Fruit fly (Drosophila melanogaster) whole organism, pupa: Measurements from ENCODE around the gene Lip2.

Experiments used
- CG10348 ChIP-seq: fragments of 200-800 bp; sonication (Bioruptor generic); IDR thresholded peaks from 2 replicates; pipeline ENCODE4 v1.3.6; 2022; ENCODE audit warnings: missing biosample characterization, missing genetic modification characterization
- CG12605 ChIP-seq: fragments of 200-800 bp; sonication (Bioruptor generic); IDR thresholded peaks from 2 replicates; pipeline ENCODE4 v1.3.6; 2022; ENCODE audit warnings: missing biosample characterization, missing genetic modification characterization
- CG13204 ChIP-seq: fragments of 200-800 bp; sonication (Bioruptor generic); optimal IDR thresholded peaks from 2 replicates; lab custom pipeline; 2018; ENCODE audit warnings: missing biosample characterization, mild to moderate bottlenecking, missing genetic modification characterization, moderate library complexity
- CG14655 ChIP-seq: fragments of 200-800 bp; sonication (Bioruptor generic); optimal IDR thresholded peaks from 3 replicates; lab custom pipeline; 2017; ENCODE audit warnings: mild to moderate bottlenecking, missing biosample characterization, missing genetic modification reagents, missing genetic modification characterization
- CG15710 ChIP-seq: fragments of 200-800 bp; sonication (Bioruptor generic); optimal IDR thresholded peaks from 2 replicates; lab custom pipeline; 2018; ENCODE audit warnings: missing biosample characterization, mild to moderate bottlenecking, missing genetic modification characterization, moderate library complexity
- CG17806 ChIP-seq: fragments of 200-800 bp; sonication (Bioruptor generic); optimal IDR thresholded peaks from 2 replicates; lab custom pipeline; 2018; ENCODE audit warnings: missing biosample characterization, mild to moderate bottlenecking, missing genetic modification characterization, moderate library complexity
- CG32121 ChIP-seq: fragments of 200-800 bp; sonication (Bioruptor generic); IDR thresholded peaks from 2 replicates; pipeline ENCODE4 v1.3.6; 2022; ENCODE audit warnings: missing biosample characterization, missing genetic modification characterization
- CG34367 ChIP-seq: fragments of 200-800 bp; sonication (Bioruptor generic); optimal IDR thresholded peaks from 2 replicates; lab custom pipeline; 2018; ENCODE audit warnings: missing biosample characterization, mild to moderate bottlenecking, missing genetic modification characterization
- CG4496 ChIP-seq: fragments of 200-800 bp; sonication (Bioruptor generic); IDR thresholded peaks from 3 replicates; pipeline ENCODE4 v1.3.6; 2022; ENCODE audit warnings: missing biosample characterization, missing genetic modification characterization
- CG8159 ChIP-seq: fragments of 200-800 bp; sonication (Bioruptor generic); optimal IDR thresholded peaks from 3 replicates; lab custom pipeline; 2018; ENCODE audit warnings: missing biosample characterization, mild to moderate bottlenecking, missing genetic modification characterization, moderate library complexity
- CG8301 ChIP-seq: fragments of 200-800 bp; sonication (Bioruptor generic); optimal IDR thresholded peaks from 2 replicates; lab custom pipeline; 2018; ENCODE audit warnings: missing biosample characterization, mild to moderate bottlenecking, missing genetic modification characterization
- CG9948 ChIP-seq: fragments of 200-800 bp; sonication (Bioruptor generic); optimal IDR thresholded peaks from 2 replicates; lab custom pipeline; 2018; ENCODE audit warnings: missing biosample characterization, mild to moderate bottlenecking, missing genetic modification characterization, moderate library complexity
- D1 ChIP-seq: fragments of 200-800 bp; sonication (Bioruptor generic); optimal IDR thresholded peaks from 2 replicates; lab custom pipeline; 2018; ENCODE audit warnings: missing biosample characterization, mild to moderate bottlenecking, missing genetic modification characterization, moderate library complexity
- EcR ChIP-seq: fragments of 200-800 bp; sonication (Bioruptor generic); optimal IDR thresholded peaks from 3 replicates; lab custom pipeline; 2019; ENCODE audit warnings: missing biosample characterization, missing genetic modification characterization, mild to moderate bottlenecking, moderate library complexity, missing genetic modification reagents
- Ets98B ChIP-seq: fragments of 200-800 bp; sonication (Bioruptor generic); IDR thresholded peaks from 2 replicates; pipeline ENCODE4 v1.3.6; 2022; ENCODE audit warnings: missing biosample characterization, missing genetic modification characterization
- Pif1A ChIP-seq: fragments of 200-800 bp; sonication (Bioruptor generic); optimal IDR thresholded peaks from 3 replicates; lab custom pipeline; 2016; ENCODE audit warnings: missing biosample characterization, missing genetic modification characterization
- Pif1B ChIP-seq: fragments of 200-800 bp; sonication (Bioruptor generic); optimal IDR thresholded peaks from 3 replicates; lab custom pipeline; 2016; ENCODE audit warnings: missing biosample characterization, missing genetic modification characterization
- Snoo ChIP-seq: fragments of 200-800 bp; sonication (Bioruptor generic); optimal IDR thresholded peaks from 3 replicates; lab custom pipeline; 2017; ENCODE audit warnings: missing biosample characterization, mild to moderate bottlenecking, missing genetic modification characterization, inconsistent platforms
- fd96Ca ChIP-seq: fragments of 200-800 bp; sonication (Bioruptor generic); IDR thresholded peaks from 3 replicates; pipeline ENCODE4 v1.3.6; 2022; ENCODE audit warnings: missing biosample characterization, missing genetic modification characterization
- gl ChIP-seq: fragments of 200-800 bp; sonication (Bioruptor generic); optimal IDR thresholded peaks from 2 replicates; lab custom pipeline; 2018; ENCODE audit warnings: missing biosample characterization, mild to moderate bottlenecking, missing genetic modification characterization
- rn ChIP-seq: fragments of 200-800 bp; sonication (Bioruptor generic); IDR thresholded peaks from 2 replicates; pipeline ENCODE4 v1.3.6; 2022; ENCODE audit warnings: missing biosample characterization, missing genetic modification characterization

Gene Lip2

DNA sequence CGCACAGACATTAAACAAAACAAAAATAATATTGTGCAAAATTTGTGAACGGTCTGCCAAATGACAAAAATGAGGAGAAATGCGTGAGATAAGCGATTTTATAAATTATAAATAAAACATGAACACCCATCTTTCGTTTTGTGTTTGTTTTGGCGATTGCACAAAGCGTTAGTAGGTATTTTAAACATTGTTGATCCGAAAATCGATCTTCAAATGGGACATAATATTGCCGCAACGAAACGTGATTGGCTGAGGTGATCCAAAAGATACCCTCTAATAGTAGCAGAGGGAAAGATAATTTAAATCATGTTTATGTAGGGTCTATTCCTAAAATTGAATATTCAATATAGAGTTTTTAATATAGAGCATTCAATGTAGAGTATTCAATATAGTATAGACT, 29.7 kb downstream of the Lip2 start:
- no peak for TF ChIP-seq Pif1B (GFP tag; lab: Kevin White, UChicago)
- no peak for TF ChIP-seq Snoo (tag; lab: Kevin White, UChicago)
- TF ChIP-seq Ets98B (GFP tag; lab: Robert Waterston, UW): peak; percentile 16; the same call in 1 of the 2 replicates
- TF ChIP-seq CG8301 (tag; lab: Kevin White, UChicago): no peak
- TF ChIP-seq CG9948 (tag; lab: Kevin White, UChicago): no peak
- TF ChIP-seq CG13204 (GFP tag; lab: Kevin White, UChicago): no peak
- TF ChIP-seq CG15710 (tag; lab: Kevin White, UChicago): no peak
- 0 out of 2 replicates have a peak, but pooled peaks have one; percentile 25 for TF ChIP-seq CG32121 (GFP tag; lab: Robert Waterston, UW)

DNA sequence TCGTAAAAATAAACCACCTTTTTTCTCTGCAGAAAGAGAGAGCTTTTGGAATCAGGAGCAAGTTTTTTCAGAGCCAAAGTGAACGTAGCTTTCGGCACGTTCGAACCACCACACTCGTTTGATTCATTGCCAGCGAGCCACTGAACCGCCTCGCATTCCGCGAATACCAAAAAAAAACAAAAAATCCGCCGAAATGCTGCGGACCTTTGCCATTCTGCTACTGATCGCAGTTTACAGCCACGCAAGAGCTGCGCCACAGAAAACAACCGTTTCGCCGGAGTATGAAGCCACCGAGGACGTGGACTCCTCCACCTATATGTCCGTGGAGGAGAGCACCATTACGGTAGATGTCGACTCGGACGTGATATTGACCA, 31.6 kb downstream of the Lip2 start:
- no peak for TF ChIP-seq CG34367
- no peak for TF ChIP-seq fd96Ca
- TF ChIP-seq CG10348 (GFP tag; lab: Robert Waterston, UW): no peak
- TF ChIP-seq, all 21 proteins: peak for 0

DNA sequence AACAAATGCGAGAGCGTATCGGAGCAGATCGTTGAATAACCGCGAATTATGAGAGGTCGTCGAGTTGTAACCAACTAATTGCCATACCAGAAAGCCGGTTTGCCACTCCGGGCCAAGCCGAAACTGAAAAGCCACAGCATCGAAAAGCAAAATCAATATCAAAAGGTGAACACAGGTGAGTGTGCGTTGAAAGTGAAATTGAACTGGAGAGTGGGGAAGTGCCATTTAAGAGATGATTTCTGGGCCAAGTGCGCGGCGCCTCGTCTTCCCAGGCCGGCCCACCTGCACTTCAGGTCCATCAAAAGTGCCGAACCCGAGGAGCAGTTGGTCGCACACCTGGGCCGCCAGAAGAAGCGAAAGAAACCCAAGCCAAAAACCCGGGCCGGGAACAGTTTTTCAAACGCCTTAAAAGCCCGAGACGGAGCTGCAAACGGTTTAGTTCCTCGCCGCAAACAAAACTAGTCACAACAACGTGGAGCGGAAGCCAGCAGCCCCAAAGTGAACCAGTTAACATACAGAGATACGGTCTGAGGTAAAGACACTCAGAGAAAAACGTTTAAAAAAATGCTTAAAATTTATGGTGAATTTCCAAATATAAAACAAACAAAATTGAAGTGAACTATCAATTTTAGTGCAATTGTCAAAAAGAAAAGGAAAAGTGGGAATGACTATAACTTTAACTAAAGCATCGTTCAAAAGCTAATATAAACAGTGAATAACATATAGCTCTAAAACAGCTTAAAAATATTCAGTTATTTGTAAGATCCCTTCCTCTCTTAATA, 32.1 kb downstream of the Lip2 start, which contains the start of gene CG17104:
Gene CG17104 (plus strand): TSS at position 266 of the 782 bp plus-strand sequence.
- TF ChIP-seq EcR (GFP tag; lab: Kevin White, UChicago): no peak
- TF ChIP-seq Pif1A (GFP tag; lab: Kevin White, UChicago): peak; percentile 63
- peak; percentile 67 for TF ChIP-seq CG17806 (tag; lab: Kevin White, UChicago)
- TF ChIP-seq gl (tag; lab: Kevin White, UChicago): no peak
- TF ChIP-seq CG8301 (tag; lab: Kevin White, UChicago): peak; percentile 74
- no peak for TF ChIP-seq CG10348 (GFP tag; lab: Robert Waterston, UW)
- TF ChIP-seq CG13204 (GFP tag; lab: Kevin White, UChicago): no peak
- TF ChIP-seq Pif1B (GFP tag; lab: Kevin White, UChicago): peak; percentile 58
- peak; percentile 21; the same call in 1 of the 2 replicates for TF ChIP-seq CG12605 (GFP tag; lab: Robert Waterston, UW)
- peak; percentile 35 for TF ChIP-seq D1 (tag; lab: Kevin White, UChicago)
- TF ChIP-seq CG9948 (tag; lab: Kevin White, UChicago): peak; percentile 53
- peak; percentile 57; the same call in 1 of the 2 replicates for TF ChIP-seq CG32121 (GFP tag; lab: Robert Waterston, UW)
- peak; percentile 70 for TF ChIP-seq CG14655 (GFP tag; lab: Kevin White, UChicago)
- peak; percentile 78 for TF ChIP-seq CG4496 (GFP tag; lab: Robert Waterston, UW)
- peak; percentile 69 for TF ChIP-seq CG8159 (tag; lab: Kevin White, UChicago)
- peak; percentile 71 for TF ChIP-seq Ets98B (GFP tag; lab: Robert Waterston, UW)
- no peak for TF ChIP-seq Snoo (tag; lab: Kevin White, UChicago)
- peak; percentile 42; the same call in 1 of the 2 replicates for TF ChIP-seq rn
- no peak for TF ChIP-seq fd96Ca
- peak; percentile 35 for TF ChIP-seq CG34367
- peak; percentile 69 for TF ChIP-seq CG15710 (tag; lab: Kevin White, UChicago)

DNA sequence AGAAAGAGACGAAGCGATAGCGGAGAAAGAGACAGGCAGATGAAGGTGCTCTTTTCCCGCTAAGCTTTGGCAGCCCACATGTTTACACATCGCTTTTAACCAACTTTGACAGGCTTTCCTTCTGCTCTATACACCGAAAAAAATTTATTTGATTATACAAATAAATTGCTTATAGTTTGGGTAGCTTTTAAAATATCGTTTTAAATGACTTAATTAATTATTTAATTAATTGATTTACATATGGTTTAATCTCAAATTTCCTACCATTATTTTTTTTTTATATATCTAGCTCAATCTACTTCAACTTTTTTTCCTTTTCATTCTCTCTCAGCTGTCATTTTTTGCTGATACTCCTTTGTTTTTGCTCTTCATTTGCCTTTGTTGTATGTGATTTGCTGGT, 36.3 kb downstream of the Lip2 start:
- peak; percentile 69 for TF ChIP-seq CG8159 (tag; lab: Kevin White, UChicago)
- TF ChIP-seq CG10348 (GFP tag; lab: Robert Waterston, UW): no peak
- no peak for TF ChIP-seq Pif1A (GFP tag; lab: Kevin White, UChicago)
- TF ChIP-seq CG14655 (GFP tag; lab: Kevin White, UChicago): peak; percentile 42
- no peak for TF ChIP-seq fd96Ca
- peak; percentile 40 for TF ChIP-seq CG8301 (tag; lab: Kevin White, UChicago)
- no peak for TF ChIP-seq gl (tag; lab: Kevin White, UChicago)
- TF ChIP-seq Ets98B (GFP tag; lab: Robert Waterston, UW): no peak
- no peak for TF ChIP-seq EcR (GFP tag; lab: Kevin White, UChicago)
- TF ChIP-seq CG13204 (GFP tag; lab: Kevin White, UChicago): no peak
- TF ChIP-seq CG4496 (GFP tag; lab: Robert Waterston, UW): peak; percentile 52; the same call in 2 of the 3 replicates
- TF ChIP-seq CG12605 (GFP tag; lab: Robert Waterston, UW): no peak
- TF ChIP-seq CG17806 (tag; lab: Kevin White, UChicago): peak; percentile 42
- TF ChIP-seq CG9948 (tag; lab: Kevin White, UChicago): peak; percentile 33
- no peak for TF ChIP-seq D1 (tag; lab: Kevin White, UChicago)
- peak; percentile 24 for TF ChIP-seq CG15710 (tag; lab: Kevin White, UChicago)
- no peak for TF ChIP-seq Snoo (tag; lab: Kevin White, UChicago)
- no peak for TF ChIP-seq Pif1B (GFP tag; lab: Kevin White, UChicago)
- TF ChIP-seq CG34367: no peak
- TF ChIP-seq CG32121 (GFP tag; lab: Robert Waterston, UW): no peak
- TF ChIP-seq rn: no peak

DNA sequence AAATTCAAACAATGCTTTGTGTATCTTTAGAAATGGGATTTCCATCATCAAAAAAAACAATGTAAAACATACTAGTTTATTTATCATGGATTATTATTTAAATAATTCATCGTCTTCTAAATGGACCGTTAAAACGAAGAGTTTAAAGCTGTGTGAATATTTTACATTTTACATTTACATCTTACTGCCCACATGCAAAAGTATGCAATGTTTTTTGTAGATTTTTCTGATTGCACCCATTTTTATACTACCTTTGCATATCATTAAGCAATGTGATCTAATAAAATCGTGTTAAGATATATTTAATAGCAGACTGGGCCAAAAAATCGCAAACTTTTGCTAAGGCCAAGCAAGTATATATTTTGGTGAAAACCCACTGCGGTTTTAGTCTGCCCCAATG, 37.7 kb downstream of the Lip2 start:
- no peak for TF ChIP-seq CG12605 (GFP tag; lab: Robert Waterston, UW)
- peak; percentile 49 for TF ChIP-seq D1 (tag; lab: Kevin White, UChicago)
- TF ChIP-seq, all 21 proteins: peak for 1

DNA sequence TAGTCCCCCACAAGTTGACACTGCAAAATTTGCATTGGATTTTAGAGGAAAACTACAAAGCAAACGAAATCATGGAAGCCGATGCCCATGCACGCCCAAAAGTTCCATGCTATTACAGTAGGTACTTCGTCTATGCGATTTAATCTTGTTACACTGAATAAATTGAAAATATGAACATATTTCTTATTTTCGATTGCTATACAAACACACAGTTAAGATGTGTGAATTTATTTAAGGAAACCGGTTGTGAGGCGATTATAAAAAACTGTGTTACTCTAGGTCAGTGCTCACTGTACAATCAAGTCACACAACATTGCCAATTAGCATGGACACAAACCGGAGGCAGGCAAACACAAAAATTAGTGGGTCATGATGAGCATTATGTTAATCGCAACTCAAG, 43.6 kb downstream of the Lip2 start:
- peak; percentile 90 for TF ChIP-seq Ets98B (GFP tag; lab: Robert Waterston, UW)
- TF ChIP-seq CG8301 (tag; lab: Kevin White, UChicago): peak; percentile 75
- TF ChIP-seq EcR (GFP tag; lab: Kevin White, UChicago): no peak
- peak; percentile 25 for TF ChIP-seq gl (tag; lab: Kevin White, UChicago)
- no peak for TF ChIP-seq CG10348 (GFP tag; lab: Robert Waterston, UW)
- TF ChIP-seq Pif1A (GFP tag; lab: Kevin White, UChicago): peak; percentile 80
- TF ChIP-seq CG34367: peak; percentile 62
- TF ChIP-seq CG14655 (GFP tag; lab: Kevin White, UChicago): peak; percentile 75
- TF ChIP-seq fd96Ca: peak; percentile 82; the same call in 2 of the 3 replicates
- TF ChIP-seq CG9948 (tag; lab: Kevin White, UChicago): peak; percentile 68
- peak; percentile 86; the same call in 2 of the 3 replicates for TF ChIP-seq CG4496 (GFP tag; lab: Robert Waterston, UW)
- peak; percentile 82 for TF ChIP-seq CG12605 (GFP tag; lab: Robert Waterston, UW)
- peak; percentile 86 for TF ChIP-seq CG32121 (GFP tag; lab: Robert Waterston, UW)
- peak; percentile 37 for TF ChIP-seq Snoo (tag; lab: Kevin White, UChicago)
- no peak for TF ChIP-seq CG13204 (GFP tag; lab: Kevin White, UChicago)
- TF ChIP-seq CG8159 (tag; lab: Kevin White, UChicago): peak; percentile 69
- TF ChIP-seq rn: peak; percentile 64
- TF ChIP-seq Pif1B (GFP tag; lab: Kevin White, UChicago): peak; percentile 75
- TF ChIP-seq CG15710 (tag; lab: Kevin White, UChicago): peak; percentile 68
- no peak for TF ChIP-seq D1 (tag; lab: Kevin White, UChicago)
- TF ChIP-seq CG17806 (tag; lab: Kevin White, UChicago): peak; percentile 73
